Worm (Caenorhabditis elegans): ENCODE data around the gene psmd-9.
A peak's percentile ranks its signal among the peaks of the same experiment; 100 is the strongest.

psmd-9 gene

ce11 chrII:6853059-6853466, 48.8 kb upstream of the psmd-9 start (continued):
- TF ChIP-seq ceh-62 (tag; optimal IDR thresholded peaks at IDR 0.05) (no peak), ama-1 (optimal IDR thresholded peaks at IDR 0.05) (peak; percentile 64), nhr-6 (tag; optimal IDR thresholded peaks at IDR 0.05) (peak; percentile 16), skn-1 (tag; optimal IDR thresholded peaks at IDR 0.05) (no peak), saeg-2 (GFP tag; IDR thresholded peaks at IDR 0.05) (0 out of 2 replicates have a peak, but pooled peaks have one; percentile 28), jun-1 (tag; optimal IDR thresholded peaks at IDR 0.05) (peak; percentile 16), fos-1 (tag; optimal IDR thresholded peaks at IDR 0.05) (no peak), dmd-9 (GFP tag; IDR thresholded peaks at IDR 0.05) (0 out of 2 replicates have a peak, but pooled peaks have one; percentile 21), nhr-28 (tag; optimal IDR thresholded peaks at IDR 0.05) (peak; percentile 68), nhr-102 (tag; optimal IDR thresholded peaks at IDR 0.05) (peak; percentile 51), ctbp-1 (GFP tag; IDR thresholded peaks at IDR 0.05) (peak; percentile 87), zip-11 (GFP tag; IDR thresholded peaks at IDR 0.05) (0 out of 2 replicates have a peak, but pooled peaks have one; percentile 36), cey-2 (tag; optimal IDR thresholded peaks at IDR 0.05; ENCODE audit: borderline replicate concordance, insufficient read depth) (no peak), hif-1 (tag; optimal IDR thresholded peaks at IDR 0.05) (peak; percentile 19 to 58), egl-43 (GFP tag; IDR thresholded peaks at IDR 0.05) (peak; percentile 94), daf-12 (tag; optimal IDR thresholded peaks at IDR 0.05) (no peak), nhr-77 (tag; optimal IDR thresholded peaks at IDR 0.05) (peak; percentile 56), unc-130 (GFP tag; optimal IDR thresholded peaks at IDR 0.05) (peak; percentile 43), nhr-11 (tag; optimal IDR thresholded peaks at IDR 0.05) (peak; percentile 76), ztf-11 (tag; optimal IDR thresholded peaks at IDR 0.05) (no peak), pqm-1 (tag; optimal IDR thresholded peaks at IDR 0.05) (no peak), zip-2 (tag; optimal IDR thresholded peaks at IDR 0.05) (peak; percentile 51), spr-3 (GFP tag; optimal IDR thresholded peaks at IDR 0.05) (peak; percentile 52), hlh-11 (tag; optimal IDR thresholded peaks at IDR 0.05) (peak; percentile 71), zag-1 (tag; optimal IDR thresholded peaks at IDR 0.05) (no peak), lir-3 (tag; optimal IDR thresholded peaks at IDR 0.05) (peak; percentile 11), F49E8.2 (tag; optimal IDR thresholded peaks at IDR 0.05; ENCODE audit: borderline replicate concordance) (peak; percentile 38), nhr-76 (tag; optimal IDR thresholded peaks at IDR 0.05) (no peak), lin-15B (tag; optimal IDR thresholded peaks at IDR 0.05) (no peak), nhr-41 (GFP tag; IDR thresholded peaks at IDR 0.05) (peak; percentile 43; the same call in 1 of the 2 replicates), lin-39 (tag; optimal IDR thresholded peaks at IDR 0.05) (no peak), Y75B8A.6 (GFP tag; IDR thresholded peaks at IDR 0.05) (no peak), vab-7 (GFP tag; IDR thresholded peaks at IDR 0.05) (peak; percentile 81), aly-2 (tag; optimal IDR thresholded peaks at IDR 0.05) (no peak), nhr-25 (tag; optimal IDR thresholded peaks at IDR 0.05; ENCODE audit: borderline replicate concordance, insufficient read depth) (peak; percentile 75), ceh-20 (GFP tag; IDR thresholded peaks at IDR 0.05) (peak; percentile 70), zfp-2 (tag; optimal IDR thresholded peaks at IDR 0.05) (no peak), ceh-44 (GFP tag; IDR thresholded peaks at IDR 0.05) (no peak), mep-1 (tag; optimal IDR thresholded peaks at IDR 0.05) (peak; percentile 80), dmd-8 (GFP tag; IDR thresholded peaks at IDR 0.05) (peak; percentile 81), lin-29 (GFP tag; IDR thresholded peaks at IDR 0.05) (peak; percentile 59; the same call in 1 of the 2 replicates), egl-27 (tag; optimal IDR thresholded peaks at IDR 0.05) (no peak), nhr-237 (tag; optimal IDR thresholded peaks at IDR 0.05) (no peak), ceh-82 (tag; optimal IDR thresholded peaks at IDR 0.05) (no peak), nhr-111 (GFP tag; optimal IDR thresholded peaks at IDR 0.05) (peak; percentile 52), ztf-7 (tag; optimal IDR thresholded peaks at IDR 0.05) (peak; percentile 5), ZK546.5 (tag; optimal IDR thresholded peaks at IDR 0.05) (no peak), daf-16 (GFP tag; optimal IDR thresholded peaks at IDR 0.05) (peak; percentile 63 to 80), daf-16 (tag; optimal IDR thresholded peaks at IDR 0.05) (peak; percentile 11), daf-19 (GFP tag; conservative IDR thresholded peaks at IDR 0.05) (no peak), aha-1 (tag) (peak; percentile 91), R02D3.7 (tag; optimal IDR thresholded peaks at IDR 0.05) (no peak), ZK337.2 (GFP tag; IDR thresholded peaks at IDR 0.05) (peak; percentile 66; the same call in 1 of the 2 replicates)

All from whole organism, L4 larva.